Fruit fly (Drosophila melanogaster) Kc167 (cell line): Measurements from ENCODE around the gene Rrp46.

Source experiments
- Sin3A ChIP-seq: fragments of >200 bp; optimal IDR thresholded peaks from 2 replicates; lab custom pipeline; 2018; ENCODE audit warnings: missing external identifiers
- h ChIP-seq: fragments of >200 bp; optimal IDR thresholded peaks from 3 replicates; lab custom pipeline; 2018; ENCODE audit warnings: missing external identifiers
- insv ChIP-seq: fragments of >200 bp; optimal IDR thresholded peaks from 3 replicates; lab custom pipeline; 2018; ENCODE audit warnings: missing external identifiers
- psq ChIP-seq: fragments of >200 bp; optimal IDR thresholded peaks from 2 replicates; lab custom pipeline; 2017; ENCODE audit warnings: missing external identifiers
- ttk ChIP-seq: sonication (Bioruptor generic); optimal IDR thresholded peaks from 2 replicates; lab custom pipeline; 2017; ENCODE audit warnings: missing external identifiers

- TF ChIP-seq ttk (lab: Kevin White, UChicago) (no peak), h (lab: Kevin White, UChicago) (no peak), psq (lab: Kevin White, UChicago) (no peak), Sin3A (no peak), insv (lab: Kevin White, UChicago) (no peak)
Measured at dm6 chr3R:10389027-10389465, 24.1 kb upstream of the Rrp46 start.
